Fruit fly (Drosophila melanogaster): ENCODE results near the gene Pdf.

The Pdf gene

dm6 chr3R:26494247-26494646 lies 38.3 kb upstream of the Pdf start (continued):
- TF ChIP-seq CG6654 (GFP tag; optimal IDR thresholded peaks at IDR 0.05) (no peak), sna (GFP tag; IDR thresholded peaks at IDR 0.05; ENCODE audit: partially characterized antibody) (no peak), CG16863 (GFP tag; optimal IDR thresholded peaks at IDR 0.05) (no peak), GATAe (GFP tag; conservative IDR thresholded peaks at IDR 0.05) (no peak), vvl (GFP tag; IDR thresholded peaks at IDR 0.05) (no peak; the same call in 1 of the 2 replicates), pnt (GFP tag; optimal IDR thresholded peaks at IDR 0.05) (no peak), oc (tag; optimal IDR thresholded peaks at IDR 0.05) (no peak), CG30403 (GFP tag; optimal IDR thresholded peaks at IDR 0.05) (peak; percentile 37), dpn (GFP tag; optimal IDR thresholded peaks at IDR 0.05) (peak in 1 of 2 experiments; percentile 2), insv (GFP tag; optimal IDR thresholded peaks at IDR 0.05) (no peak), Xbp1 (GFP tag; optimal IDR thresholded peaks at IDR 0.05) (peak; percentile 11), CG6791 (GFP tag; IDR thresholded peaks at IDR 0.05; ENCODE audit: partially characterized antibody) (no peak), CG32532 (GFP tag; IDR thresholded peaks at IDR 0.05) (peak; percentile 58; the same call in 1 of the 2 replicates), Ets97D (GFP tag; optimal IDR thresholded peaks at IDR 0.05) (no peak), chinmo (GFP tag; IDR thresholded peaks at IDR 0.05; ENCODE audit: partially characterized antibody) (no peak), Fer3 (tag; optimal IDR thresholded peaks at IDR 0.05) (peak; percentile 54), CG14710 (tag; optimal IDR thresholded peaks at IDR 0.05) (no peak), CHES-1-like (GFP tag; optimal IDR thresholded peaks at IDR 0.05) (no peak), sob (GFP tag; IDR thresholded peaks at IDR 0.05) (peak; percentile 33; the same call in 1 of the 2 replicates), Gug (GFP tag; IDR thresholded peaks at IDR 0.05) (no peak), CG9215 (GFP tag; IDR thresholded peaks at IDR 0.05) (peak; percentile 40; the same call in 1 of the 2 replicates), CG1233 (GFP tag; optimal IDR thresholded peaks at IDR 0.05) (no peak), peb (GFP tag; IDR thresholded peaks at IDR 0.05) (no peak), YL-1 (GFP tag; optimal IDR thresholded peaks at IDR 0.05) (no peak), btn (GFP tag; optimal IDR thresholded peaks at IDR 0.05) (no peak), Dbx (GFP tag; IDR thresholded peaks at IDR 0.05) (0 out of 3 replicates have a peak, but pooled peaks have one; percentile 56), gfzf (GFP tag; optimal IDR thresholded peaks at IDR 0.05) (no peak), CG14441 (GFP tag; IDR thresholded peaks at IDR 0.05) (0 out of 2 replicates have a peak, but pooled peaks have one; percentile 34), CG11456 (GFP tag; IDR thresholded peaks at IDR 0.05) (no peak), Sox100B (GFP tag; optimal IDR thresholded peaks at IDR 0.05) (no peak), CG15269 (tag; optimal IDR thresholded peaks at IDR 0.05) (peak; percentile 63), CG17186 (GFP tag; optimal IDR thresholded peaks at IDR 0.05) (no peak), stwl (tag; optimal IDR thresholded peaks at IDR 0.05) (no peak), B-H1 (GFP tag; IDR thresholded peaks at IDR 0.05) (no peak), Sox102F (GFP tag; optimal IDR thresholded peaks at IDR 0.05) (peak; percentile 21), Bteb2 (GFP tag; optimal IDR thresholded peaks at IDR 0.05) (peak; percentile 3), dysf (GFP tag; IDR thresholded peaks at IDR 0.05) (peak; percentile 63; the same call in 2 of the 3 replicates), Bdp1 (GFP tag; optimal IDR thresholded peaks at IDR 0.05) (no peak), danr (GFP tag; IDR thresholded peaks at IDR 0.05) (no peak), CG11696 (GFP tag; IDR thresholded peaks at IDR 0.05) (no peak), CG15479 (GFP tag; optimal IDR thresholded peaks at IDR 0.05) (no peak), knrl (GFP tag; IDR thresholded peaks at IDR 0.05; ENCODE audit: partially characterized antibody) (no peak), Max (GFP tag; optimal IDR thresholded peaks at IDR 0.05) (no peak), tup (GFP tag; optimal IDR thresholded peaks at IDR 0.05) (no peak), lilli (GFP tag; optimal IDR thresholded peaks at IDR 0.05) (peak; percentile 40), Hey (tag; optimal IDR thresholded peaks at IDR 0.05) (no peak), CG12299 (tag; optimal IDR thresholded peaks at IDR 0.05) (peak; percentile 9), CG10654 (GFP tag; optimal IDR thresholded peaks at IDR 0.05) (no peak), slou (GFP tag; optimal IDR thresholded peaks at IDR 0.05) (no peak), CG12391 (tag; optimal IDR thresholded peaks at IDR 0.05) (no peak), CG18764 (GFP tag; optimal IDR thresholded peaks at IDR 0.05) (no peak)

Measured in whole organism, embryonic.